Worm (Caenorhabditis elegans) whole organism, midembryonic: ENCODE data around the gene clec-207.

Experiments used
- T22C8.4 ChIP-seq: fragments of 200-800 bp; sonication (Bioruptor generic); IDR thresholded peaks from 2 replicates; pipeline ENCODE4 v1.3.6; 2022; ENCODE audit warnings: missing genetic modification characterization, missing compliant biosample characterization
- flt-1 ChIP-seq: fragments of 200-800 bp; sonication (Bioruptor generic); IDR thresholded peaks from 2 replicates; pipeline ENCODE4 v1.3.6; 2022; ENCODE audit warnings: missing genetic modification characterization, missing compliant biosample characterization

DNA sequence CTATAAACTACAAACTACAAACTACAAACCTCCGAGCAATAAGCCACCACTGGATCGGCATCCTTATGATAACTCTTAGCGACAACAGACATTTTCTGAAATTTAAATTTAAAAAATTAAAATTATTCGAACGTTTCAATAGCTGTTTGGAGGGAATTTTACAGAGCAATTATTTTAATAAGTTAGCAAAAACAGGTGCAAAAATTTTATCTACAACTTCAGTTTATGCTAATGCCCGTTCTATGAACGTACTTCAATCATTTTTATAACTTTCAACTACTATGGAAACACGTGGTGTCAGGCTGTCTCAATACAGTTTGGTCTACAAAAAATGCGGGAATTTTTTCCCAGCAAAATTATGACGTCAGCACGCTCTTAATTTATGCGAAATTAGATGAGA, 42.4 kb upstream of the clec-207 start, which contains the start of gene comt-5:
- TF ChIP-seq T22C8.4 (no peak), flt-1 (GFP tag; lab: Robert Waterston, UW) (no peak)
